Worm (Caenorhabditis elegans): ENCODE results near the gene cest-3.
A peak's percentile ranks its signal among the peaks of the same experiment; 100 is the strongest.

Gene cest-3

ce11 chrX:12252189-12252588, 10.7 kb downstream of the cest-3 start:
- TF ChIP-seq ceh-82 (tag; optimal IDR thresholded peaks at IDR 0.05) = no peak
- TF ChIP-seq mdl-1 (tag; optimal IDR thresholded peaks at IDR 0.05) = no peak
- TF ChIP-seq fkh-10 (GFP tag; optimal IDR thresholded peaks at IDR 0.05) = peak; percentile 59
- peak; percentile 23 for TF ChIP-seq ces-1 (GFP tag; optimal IDR thresholded peaks at IDR 0.05)
- no peak for TF ChIP-seq alr-1 (tag; optimal IDR thresholded peaks at IDR 0.05; ENCODE audit: borderline replicate concordance)

ce11 chrX:12256594-12257048, 15.2 kb downstream of the cest-3 start, which contains the start of gene E01G6.2:
Gene E01G6.2, plus strand, starts transcription at chrX:12256644.
- no peak for TF ChIP-seq fos-1 (tag; optimal IDR thresholded peaks at IDR 0.05)
- peak; percentile 65 for TF ChIP-seq lin-14 (GFP tag; optimal IDR thresholded peaks at IDR 0.05)
- TF ChIP-seq mab-9 (GFP tag; IDR thresholded peaks at IDR 0.05) = 0 out of 2 replicates have a peak, but pooled peaks have one; percentile 43
- TF ChIP-seq sup-37 (GFP tag; optimal IDR thresholded peaks at IDR 0.05) = no peak

ce11 chrX:12260381-12260931, 19.0 kb downstream of the cest-3 start, which contains the start of gene E01G6.1:
Gene E01G6.1, plus strand, starts transcription at chrX:12260881.
- TF ChIP-seq fkh-8 (tag; optimal IDR thresholded peaks at IDR 0.05) (no peak), hpl-2 (GFP tag; optimal IDR thresholded peaks at IDR 0.05) (no peak), irx-1 (tag; optimal IDR thresholded peaks at IDR 0.05) (no peak), F16B12.6 (tag; optimal IDR thresholded peaks at IDR 0.05) (no peak), lin-39 (tag; optimal IDR thresholded peaks at IDR 0.05) (no peak), efl-1 (optimal IDR thresholded peaks at IDR 0.05) (no peak), efl-1 (GFP tag; optimal IDR thresholded peaks at IDR 0.05 in 1 of 2) (no peak), fkh-4 (tag; optimal IDR thresholded peaks at IDR 0.05; ENCODE audit: borderline replicate concordance) (no peak), pax-3 (tag; optimal IDR thresholded peaks at IDR 0.05) (no peak), nhr-76 (tag; optimal IDR thresholded peaks at IDR 0.05) (no peak), jun-1 (tag; optimal IDR thresholded peaks at IDR 0.05) (no peak), nhr-12 (tag; optimal IDR thresholded peaks at IDR 0.05) (no peak), ama-1 (optimal IDR thresholded peaks at IDR 0.05) (no peak), alr-1 (tag; optimal IDR thresholded peaks at IDR 0.05; ENCODE audit: borderline replicate concordance) (no peak), lin-15B (tag; optimal IDR thresholded peaks at IDR 0.05) (no peak), ztf-4 (tag; optimal IDR thresholded peaks at IDR 0.05) (no peak), unc-130 (tag; optimal IDR thresholded peaks at IDR 0.05) (no peak)

ce11 chrX:12270841-12271240, 29.4 kb downstream of the cest-3 start, which contains the start of gene otpl-8:
Gene otpl-8, minus strand, starts transcription at chrX:12270941.
- no peak for TF ChIP-seq grh-1 (GFP tag; IDR thresholded peaks at IDR 0.05)

ce11 chrX:12273870-12274269, 32.4 kb downstream of the cest-3 start, which contains the start of gene H19J13.2:
Gene H19J13.2, minus strand, starts transcription at chrX:12273970.
- TF ChIP-seq snpc-4 (tag; optimal IDR thresholded peaks at IDR 0.05) (no peak), ces-1 (GFP tag; optimal IDR thresholded peaks at IDR 0.05) (no peak), elt-2 (tag; optimal IDR thresholded peaks at IDR 0.05) (no peak), ztf-4 (tag; optimal IDR thresholded peaks at IDR 0.05) (no peak), hpl-2 (GFP tag; optimal IDR thresholded peaks at IDR 0.05) (no peak), mef-2 (tag; optimal IDR thresholded peaks at IDR 0.05) (no peak), dsc-1 (tag; optimal IDR thresholded peaks at IDR 0.05) (no peak), hlh-4 (tag; optimal IDR thresholded peaks at IDR 0.05) (no peak), unc-98 (GFP tag; IDR thresholded peaks at IDR 0.05) (no peak), fkh-4 (tag; optimal IDR thresholded peaks at IDR 0.05; ENCODE audit: borderline replicate concordance) (no peak), elt-3 (tag; optimal IDR thresholded peaks at IDR 0.05) (no peak)

ce11 chrX:12275577-12275976, 34.1 kb downstream of the cest-3 start, which contains the start of gene C04B4.6:
Gene C04B4.6, minus strand, starts transcription at chrX:12275677.
- TF ChIP-seq egl-13 (tag; optimal IDR thresholded peaks at IDR 0.05) (no peak), ztf-11 (tag; optimal IDR thresholded peaks at IDR 0.05) (no peak), mef-2 (tag; optimal IDR thresholded peaks at IDR 0.05) (no peak), lir-3 (tag; optimal IDR thresholded peaks at IDR 0.05; ENCODE audit: poor library complexity) (no peak)
